Worm (Caenorhabditis elegans): ENCODE measurements around the gene cyp-13A5.

ce11 chrII:9769797-9770520, 30.2 kb downstream of the cyp-13A5 start, which contains the start of gene aqp-10:
- no peak for TF ChIP-seq lin-13 (tag; optimal IDR thresholded peaks at IDR 0.05)
- TF ChIP-seq snpc-4 (tag; optimal IDR thresholded peaks at IDR 0.05): no peak
- TF ChIP-seq nhr-28 (tag; optimal IDR thresholded peaks at IDR 0.05): no peak
